Worm (Caenorhabditis elegans) whole organism, late embryonic: ENCODE data around the gene math-15.
"Not testable (repeated sequence)": the region's sequence is repeated elsewhere in the genome, so short reads cannot be mapped to it uniquely, and the experiment has no call there.

Experiments used
- ahr-1 ChIP-seq: sonication (generic microtip); optimal IDR thresholded peaks from 2 replicates; lab custom pipeline; 2016; ENCODE audit warnings: missing genetic modification characterization, missing compliant biosample characterization
- ceh-14 ChIP-seq: sonication (generic microtip); optimal IDR thresholded peaks from 2 replicates; lab custom pipeline; 2016; ENCODE audit warnings: missing genotype, missing genetic modification characterization, missing compliant biosample characterization
- ceh-2 ChIP-seq: sonication (generic microtip); optimal IDR thresholded peaks from 2 replicates; lab custom pipeline; 2016; ENCODE audit warnings: missing genotype, missing genetic modification characterization, missing compliant biosample characterization
- ceh-24 ChIP-seq: sonication (generic microtip); optimal IDR thresholded peaks from 2 replicates; lab custom pipeline; 2016; ENCODE audit warnings: mild to moderate bottlenecking, missing genetic modification characterization, missing compliant biosample characterization
- ceh-30 ChIP-seq: fragments of 150-350 bp; optimal IDR thresholded peaks from 2 replicates; lab custom pipeline; 2014; ENCODE audit warnings: missing biosample characterization, missing genetic modification characterization
- ceh-34 ChIP-seq: sonication (generic microtip); optimal IDR thresholded peaks from 2 replicates; lab custom pipeline; 2016; ENCODE audit warnings: mild to moderate bottlenecking, missing genetic modification characterization, missing compliant biosample characterization
- ceh-48 ChIP-seq: sonication (generic microtip); optimal IDR thresholded peaks from 2 replicates; lab custom pipeline; 2016; ENCODE audit warnings: missing genetic modification characterization, inconsistent platforms, missing compliant biosample characterization
- ceh-9 ChIP-seq: sonication (generic microtip); optimal IDR thresholded peaks from 2 replicates; lab custom pipeline; 2016; ENCODE audit warnings: mild to moderate bottlenecking, missing genetic modification characterization, inconsistent platforms, missing compliant biosample characterization
- che-1 ChIP-seq: sonication (generic microtip); optimal IDR thresholded peaks from 2 replicates; lab custom pipeline; 2016; ENCODE audit warnings: mild to moderate bottlenecking, missing genetic modification characterization, missing compliant biosample characterization
- dmd-4 ChIP-seq: sonication (generic microtip); optimal IDR thresholded peaks from 2 replicates; lab custom pipeline; 2016; ENCODE audit warnings: borderline replicate concordance, missing genetic modification characterization, missing compliant biosample characterization
- elt-2 ChIP-seq: sonication (generic microtip); optimal IDR thresholded peaks from 2 replicates; lab custom pipeline; 2016; ENCODE audit warnings: missing genetic modification reagents, missing genetic modification characterization, missing compliant biosample characterization
- ets-4 ChIP-seq: sonication (generic microtip); optimal IDR thresholded peaks from 2 replicates; lab custom pipeline; 2016; ENCODE audit warnings: missing genetic modification characterization, missing compliant biosample characterization
- eyg-1 ChIP-seq: sonication (generic microtip); optimal IDR thresholded peaks from 2 replicates; lab custom pipeline; 2016; ENCODE audit warnings: missing genotype, missing genetic modification characterization, missing compliant biosample characterization
- fax-1 ChIP-seq: sonication (generic microtip); optimal IDR thresholded peaks from 2 replicates; lab custom pipeline; 2016; ENCODE audit warnings: missing genotype, missing genetic modification characterization, missing compliant biosample characterization
- fkh-10 ChIP-seq: fragments of 150-350 bp; optimal IDR thresholded peaks from 2 replicates; lab custom pipeline; 2014; ENCODE audit warnings: missing biosample characterization, missing genetic modification reagents, missing genetic modification characterization
- fkh-6 ChIP-seq: sonication (generic microtip); optimal IDR thresholded peaks from 2 replicates; lab custom pipeline; 2016; ENCODE audit warnings: missing genetic modification characterization, missing compliant biosample characterization
- hlh-13 ChIP-seq: fragments of 200-800 bp; sonication (Bioruptor generic); optimal IDR thresholded peaks from 2 replicates; lab custom pipeline; 2018; ENCODE audit warnings: mild to moderate bottlenecking, missing genetic modification characterization, missing compliant biosample characterization
- hlh-30 ChIP-seq: sonication (generic microtip); optimal IDR thresholded peaks from 2 replicates; lab custom pipeline; 2017; ENCODE audit warnings: antibody characterized with exemption, missing genetic modification characterization, missing compliant biosample characterization; ENCODE audit not compliant: insufficient read depth
- lim-6 ChIP-seq: sonication (generic microtip); optimal IDR thresholded peaks from 2 replicates; lab custom pipeline; 2016; ENCODE audit warnings: missing genetic modification characterization, missing compliant biosample characterization
- lin-11 ChIP-seq: fragments of 200-800 bp; sonication (Bioruptor generic); optimal IDR thresholded peaks from 2 replicates; lab custom pipeline; 2018; ENCODE audit warnings: mild to moderate bottlenecking, missing genetic modification characterization, missing compliant biosample characterization
- madf-2 ChIP-seq: sonication (generic microtip); optimal IDR thresholded peaks from 2 replicates; lab custom pipeline; 2017; ENCODE audit warnings: missing genetic modification characterization, missing compliant biosample characterization
- mec-3 ChIP-seq: sonication (generic microtip); optimal IDR thresholded peaks from 2 replicates; lab custom pipeline; 2016; ENCODE audit warnings: borderline replicate concordance, missing genetic modification characterization, missing compliant biosample characterization
- nfya-1 ChIP-seq: sonication (generic microtip); optimal IDR thresholded peaks from 2 replicates; lab custom pipeline; 2017; ENCODE audit warnings: missing genetic modification characterization, mild to moderate bottlenecking, missing compliant biosample characterization, antibody characterized with exemption, moderate library complexity
- pha-2 ChIP-seq: sonication (generic microtip); optimal IDR thresholded peaks from 2 replicates; lab custom pipeline; 2017; ENCODE audit warnings: mild to moderate bottlenecking, missing genetic modification characterization, missing compliant biosample characterization
- pha-4 ChIP-seq: fragments of 150-350 bp; optimal IDR thresholded peaks from 2 replicates; lab custom pipeline; 2018; ENCODE audit warnings: missing biosample characterization, missing genetic modification reagents, missing genetic modification characterization
- pqm-1 ChIP-seq: sonication (generic microtip); optimal IDR thresholded peaks from 2 replicates; lab custom pipeline; 2016; ENCODE audit warnings: missing genetic modification characterization, missing compliant biosample characterization
- ref-2 ChIP-seq: sonication (generic microtip); optimal IDR thresholded peaks from 2 replicates; lab custom pipeline; 2016; ENCODE audit warnings: missing genetic modification characterization, missing compliant biosample characterization
- sox-2 ChIP-seq: fragments of 200-800 bp; sonication (Bioruptor generic); IDR thresholded peaks from 2 replicates; pipeline ENCODE4 v1.3.6; 2022; ENCODE audit warnings: missing genetic modification reagents, missing genetic modification characterization, missing compliant biosample characterization
- tbx-2 ChIP-seq: sonication (generic microtip); optimal IDR thresholded peaks from 2 replicates; lab custom pipeline; 2016; ENCODE audit warnings: missing genetic modification characterization, missing compliant biosample characterization

Gene math-15

DNA sequence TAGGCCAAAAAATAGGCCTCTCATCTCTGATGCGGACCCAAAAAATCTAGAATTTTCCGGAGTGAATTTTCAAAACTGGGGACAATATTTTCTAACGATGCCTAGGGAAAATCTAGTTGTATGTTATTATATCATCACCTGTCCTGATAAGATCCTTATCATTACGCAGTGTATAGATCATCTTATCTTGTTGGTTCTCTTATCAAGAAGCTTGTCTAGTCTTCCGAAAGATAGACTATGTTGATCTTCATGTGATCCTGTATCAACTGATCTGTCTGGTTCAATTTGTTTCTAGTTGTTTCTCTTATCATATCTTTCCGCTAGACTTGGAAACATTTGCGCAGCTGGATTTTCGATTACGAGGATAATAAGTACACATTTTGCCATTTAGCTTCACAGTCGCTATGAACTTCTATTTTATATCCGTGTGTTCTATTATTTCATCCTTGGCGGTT is 15.3 kb upstream of the math-15 start, which contains the start of gene C52E2.3:
Gene C52E2.3 (plus strand): TSS at position 405 of the 455 bp plus-strand sequence.
- TF ChIP-seq elt-2 (peak; percentile 89), hlh-13 (GFP tag; lab: Kevin White, UChicago) (no peak), lim-6 (tag; lab: Kevin White, UChicago) (no peak)

DNA sequence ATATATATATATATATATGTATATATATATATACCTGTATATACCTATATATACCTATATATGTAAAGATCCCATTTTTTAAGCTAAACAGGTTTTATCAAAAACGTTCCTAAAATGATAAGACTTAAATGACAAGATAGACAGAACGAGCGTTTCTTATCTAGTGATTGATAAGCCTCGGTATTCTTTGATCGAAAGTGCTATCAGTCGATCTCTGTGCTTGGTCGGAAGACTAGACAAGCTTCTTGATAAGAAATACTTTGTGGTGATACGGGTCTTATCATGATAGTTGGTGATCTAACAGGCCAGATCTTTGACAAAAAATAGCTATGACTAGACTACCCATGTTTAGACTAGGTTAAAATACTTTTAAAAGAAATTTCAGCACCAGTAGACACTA is 14.5 kb upstream of the math-15 start:
- TF ChIP-seq elt-2 (peak; percentile 99), fax-1 (tag; lab: Kevin White, UChicago) (no peak), dmd-4 (tag; lab: Kevin White, UChicago) (no peak), ceh-24 (no peak), sox-2 (no peak), pqm-1 (tag; lab: Kevin White, UChicago) (peak; percentile 79), nfya-1 (tag; lab: Kevin White, UChicago) (no peak), ceh-9 (no peak)

DNA sequence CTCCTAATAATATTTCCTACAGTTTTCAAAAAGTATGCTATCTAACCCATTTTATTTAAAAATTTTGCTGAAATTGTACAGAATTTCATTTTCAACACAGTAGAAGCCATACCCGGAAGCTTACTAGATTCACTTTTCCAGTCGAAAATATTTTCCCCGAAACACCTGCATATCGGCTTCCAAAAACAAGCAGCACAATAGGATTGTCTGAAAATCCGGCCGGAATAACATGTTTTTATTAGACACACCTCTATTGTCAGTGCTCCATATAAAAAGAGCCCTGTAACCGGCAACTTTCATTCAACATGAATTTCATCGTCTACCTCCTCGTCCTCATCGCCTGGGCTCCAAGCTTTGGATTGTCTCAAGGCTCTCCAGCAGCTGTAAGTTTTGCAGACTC is 13.7 kb upstream of the math-15 start, which contains the start of gene C52E2.2:
Gene C52E2.2 (plus strand): TSS at position 301 of the 400 bp plus-strand sequence.
- TF ChIP-seq ref-2 (tag; lab: Kevin White, UChicago) (no peak), che-1 (no peak)

DNA sequence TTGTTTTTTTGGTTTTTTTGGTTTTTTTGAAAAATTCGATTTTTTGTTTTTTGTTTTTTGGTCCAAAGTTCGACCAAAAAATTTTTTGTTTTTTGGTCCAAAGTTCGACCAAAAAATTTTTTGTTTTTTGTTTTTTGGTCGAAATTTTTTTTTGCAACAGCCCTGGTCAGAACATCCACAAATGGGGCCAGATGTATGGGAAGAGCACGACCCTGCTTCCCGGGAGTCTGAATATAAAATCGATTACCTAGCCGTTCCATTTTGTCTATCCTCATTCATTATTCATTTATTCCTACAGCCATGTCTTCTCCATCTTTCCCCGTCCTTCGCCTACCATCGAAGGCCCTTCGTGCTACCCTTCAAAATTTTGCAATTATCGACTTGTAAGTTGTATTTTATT is 12.1 kb upstream of the math-15 start, which contains the start of gene fbxb-95:
Gene fbxb-95 (plus strand): TSS at position 301 of the 400 bp plus-strand sequence.
- TF ChIP-seq hlh-30; eyg-1 (tag; lab: Kevin White, UChicago); ceh-30 (tag; lab: Kevin White, UChicago): not testable (repeated sequence)

DNA sequence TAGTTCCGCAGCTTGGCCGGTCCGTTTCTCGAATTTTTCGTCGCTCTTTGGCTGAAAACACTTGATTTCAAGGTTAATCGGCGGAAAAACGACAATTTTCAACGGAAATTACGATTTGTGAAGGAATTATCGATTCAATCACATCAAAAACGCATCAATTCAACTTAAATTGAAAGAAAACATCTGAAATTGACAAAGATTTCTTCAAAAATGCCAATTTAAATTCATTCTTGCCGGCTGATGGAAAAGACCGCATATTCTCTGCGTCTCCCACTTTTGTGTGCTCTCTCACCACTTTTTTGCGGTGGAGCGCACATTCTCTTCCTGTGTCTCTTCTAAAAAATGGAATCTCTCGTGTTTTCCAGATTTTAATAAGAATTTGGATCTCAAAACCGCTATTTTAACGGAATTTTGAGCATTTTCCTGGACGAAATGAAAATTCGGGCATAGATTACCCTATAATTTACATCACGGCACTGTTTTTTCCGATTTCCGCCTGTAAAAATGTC is 4.8 kb upstream of the math-15 start, which contains the start of gene C16C4.18:
Gene C16C4.18 (minus strand): TSS at position 51 of the 509 bp plus-strand sequence.
- TF ChIP-seq ahr-1 (tag; lab: Kevin White, UChicago); sox-2; nfya-1 (tag; lab: Kevin White, UChicago): not testable (repeated sequence)

DNA sequence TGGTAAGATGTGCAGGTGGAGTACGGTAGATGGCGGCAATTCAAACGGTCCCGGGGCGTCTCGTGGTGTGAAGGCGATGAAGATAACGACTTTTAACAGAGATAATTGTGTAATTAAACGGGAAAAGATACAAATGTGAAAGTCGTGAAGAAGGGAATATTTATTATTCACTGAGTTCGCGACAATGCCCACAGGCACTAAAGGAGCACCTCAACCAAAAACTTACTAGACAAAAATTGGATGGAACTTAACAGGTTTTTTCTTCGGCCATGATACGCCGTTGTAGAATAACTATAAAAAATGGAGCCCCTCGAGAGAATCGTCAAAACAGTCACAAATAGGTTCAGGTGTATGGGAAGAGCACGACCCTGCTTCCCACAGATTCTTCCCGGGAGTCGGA is 3.8 kb upstream of the math-15 start, which contains the start of gene fbxb-98:
Gene fbxb-98 (plus strand): TSS at position 301 of the 400 bp plus-strand sequence.
- TF ChIP-seq pha-2 (tag; lab: Kevin White, UChicago); fkh-6 (tag; lab: Kevin White, UChicago); mec-3: not testable (repeated sequence)
- TF ChIP-seq, all 69 proteins: peak for 0; not testable (repeated sequence) for 69

DNA sequence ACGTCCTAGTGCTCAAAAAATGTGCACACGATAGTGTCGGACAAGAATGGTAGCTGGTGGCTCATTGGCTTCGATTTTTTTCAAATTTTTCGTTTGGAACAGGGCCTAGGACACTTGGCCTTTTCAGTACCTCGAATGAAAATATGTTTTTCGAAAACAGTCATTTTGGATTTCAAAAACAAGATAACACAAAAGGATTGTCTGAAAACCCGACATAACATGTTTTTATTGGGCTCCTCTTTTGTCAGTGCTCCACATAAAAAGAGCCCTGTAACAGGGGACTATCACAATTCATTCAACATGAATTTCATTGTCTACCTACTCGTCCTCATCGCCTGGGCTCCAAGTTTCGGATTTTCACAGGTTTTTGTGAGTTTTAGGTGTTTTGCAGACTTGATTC is 1.9 kb upstream of the math-15 start, which contains the start of gene C16C4.17:
Gene C16C4.17 (plus strand): TSS at position 301 of the 400 bp plus-strand sequence.
- TF ChIP-seq ceh-2 (tag; lab: Kevin White, UChicago), result no peak
- no peak for TF ChIP-seq elt-2

DNA sequence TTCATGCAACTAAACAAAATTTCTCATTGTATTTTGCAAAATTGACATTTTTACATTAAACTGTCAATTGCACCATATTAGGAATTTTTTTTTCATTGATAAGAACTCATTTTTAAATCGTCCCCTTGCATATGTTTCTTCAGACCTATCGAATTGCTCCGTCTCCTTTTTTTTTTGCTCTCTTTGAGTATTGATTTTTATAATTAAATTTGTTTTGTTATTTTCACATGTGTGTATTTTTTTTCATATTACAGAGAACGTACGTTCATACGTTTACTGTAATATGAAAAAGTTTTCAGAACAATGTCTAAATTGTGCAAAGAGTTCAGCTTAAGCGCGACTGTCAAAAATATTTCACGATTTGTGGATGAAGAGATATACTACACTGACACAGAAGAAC is 2.9 kb downstream of the math-15 start, which contains the start of gene math-14:
Gene math-14 (plus strand): TSS at position 301 of the 400 bp plus-strand sequence.
- TF ChIP-seq fax-1 (tag; lab: Kevin White, UChicago) (no peak), ref-2 (tag; lab: Kevin White, UChicago) (no peak), tbx-2 (tag; lab: Kevin White, UChicago) (no peak), fkh-6 (tag; lab: Kevin White, UChicago) (no peak), lin-11 (tag; lab: Kevin White, UChicago) (no peak), ceh-14 (tag; lab: Kevin White, UChicago) (no peak), ceh-34 (tag; lab: Kevin White, UChicago) (no peak), ets-4 (tag; lab: Kevin White, UChicago) (no peak), pha-4 (no peak), fkh-10 (GFP tag; lab: Kevin White, UChicago) (no peak), madf-2 (tag; lab: Kevin White, UChicago) (no peak), mec-3 (no peak), ceh-48 (tag; lab: Kevin White, UChicago) (no peak)
